Fruit fly (Drosophila melanogaster) Kc167 (cell line): ENCODE measurements around the gene Tsp39D.

Experiments
- h ChIP-seq: fragments of >200 bp; optimal IDR thresholded peaks from 3 replicates; lab custom pipeline; 2018; ENCODE audit warnings: missing external identifiers
- insv ChIP-seq: fragments of >200 bp; optimal IDR thresholded peaks from 3 replicates; lab custom pipeline; 2018; ENCODE audit warnings: missing external identifiers
- ttk ChIP-seq: sonication (Bioruptor generic); optimal IDR thresholded peaks from 2 replicates; lab custom pipeline; 2017; ENCODE audit warnings: missing external identifiers

- TF ChIP-seq ttk (no peak), insv (lab: Kevin White, UChicago) (no peak), h (lab: Kevin White, UChicago) (no peak)
These were observed 40.5 kb upstream of the Tsp39D start for dm6 chr2L:21303655-21304532.
